Worm (Caenorhabditis elegans) whole organism, L1 larva: ENCODE results near the gene str-244.

Source experiments
- ama-1 ChIP-seq: fragments of 150-350 bp; optimal IDR thresholded peaks from 2 replicates; lab custom pipeline; 2014
- ceh-88 ChIP-seq: fragments of 200-800 bp; sonication (Bioruptor generic); IDR thresholded peaks from 2 replicates; pipeline ENCODE4 v1.3.6; 2022; ENCODE audit warnings: missing genetic modification characterization, missing compliant biosample characterization
- ceh-90 ChIP-seq: sonication (generic microtip); optimal IDR thresholded peaks from 2 replicates; lab custom pipeline; 2016; ENCODE audit warnings: missing genetic modification characterization, missing compliant biosample characterization
- egl-27 ChIP-seq, 2 experiments: fragments of 150-350 bp in 1 of 2; sonication (generic microtip); optimal IDR thresholded peaks; 3 replicates each; lab custom pipeline; 2017 to 2018; ENCODE audit warnings: missing biosample characterization in 2 of 2, missing genetic modification characterization in 2 of 2, missing genetic modification reagents in 2 of 2
- elt-2 ChIP-seq: sonication (generic microtip); optimal IDR thresholded peaks from 2 replicates; lab custom pipeline; 2016; ENCODE audit warnings: missing genetic modification characterization, mild to moderate bottlenecking, inconsistent platforms, missing compliant biosample characterization, missing genetic modification reagents
- fkh-8 ChIP-seq: sonication (generic microtip); optimal IDR thresholded peaks from 2 replicates; lab custom pipeline; 2016; ENCODE audit warnings: mild to moderate bottlenecking, missing genetic modification characterization, missing compliant biosample characterization
- jun-1 ChIP-seq: fragments of 150-350 bp; optimal IDR thresholded peaks from 2 replicates; lab custom pipeline; 2014; ENCODE audit warnings: missing biosample characterization, missing genetic modification reagents, missing genetic modification characterization
- lsy-2 ChIP-seq, 2 experiments: fragments of 150-350 bp; optimal IDR thresholded peaks; 2 replicates each; lab custom pipeline; 2014; ENCODE audit warnings: missing biosample characterization in 2 of 2, missing genetic modification characterization in 2 of 2
- mep-1 ChIP-seq: fragments of 150-350 bp; optimal IDR thresholded peaks from 2 replicates; lab custom pipeline; 2014; ENCODE audit warnings: missing biosample characterization, missing genetic modification characterization
- snpc-4 ChIP-seq: fragments of 150-350 bp; optimal IDR thresholded peaks from 2 replicates; lab custom pipeline; 2014; ENCODE audit warnings: missing biosample characterization, missing genetic modification characterization
- tbx-2 ChIP-seq: sonication (generic microtip); optimal IDR thresholded peaks from 2 replicates; lab custom pipeline; 2016; ENCODE audit warnings: missing genetic modification characterization, missing compliant biosample characterization
- unc-98 ChIP-seq: fragments of 200-800 bp; sonication (Bioruptor generic); IDR thresholded peaks from 2 replicates; pipeline ENCODE4 v1.3.6; 2022; ENCODE audit warnings: missing genetic modification characterization, missing compliant biosample characterization
- ztf-11 ChIP-seq, 2 experiments: sonication (generic microtip); optimal IDR thresholded peaks; 2 replicates each; lab custom pipeline; 2016 to 2017; ENCODE audit warnings: missing genetic modification characterization in 2 of 2, missing biosample characterization in 1 of 2, missing compliant biosample characterization in 1 of 2
- ztf-4 ChIP-seq: fragments of 150-350 bp; optimal IDR thresholded peaks from 2 replicates; lab custom pipeline; 2014; ENCODE audit warnings: missing biosample characterization, missing genetic modification characterization

ce11 chrV:3044837-3045236 is 14.1 kb downstream of the str-244 start, which contains the start of gene F59D6.1:
- TF ChIP-seq jun-1 (tag; lab: Kevin White, UChicago) (no peak), ceh-88 (GFP tag; lab: Robert Waterston, UW) (no peak), mep-1 (tag; lab: Kevin White, UChicago) (no peak), snpc-4 (tag; lab: Kevin White, UChicago) (no peak), unc-98 (GFP tag; lab: Robert Waterston, UW) (no peak), egl-27 (tag; optimal IDR thresholded peaks at IDR 0.05; lab: Kevin White, UChicago) (no peak), ceh-90 (no peak), ama-1 (lab: Kevin White, UChicago) (no peak), fkh-8 (no peak), lsy-2 (tag; optimal IDR thresholded peaks at IDR 0.05; lab: Kevin White, UChicago) (no peak), ztf-4 (tag; lab: Kevin White, UChicago) (no peak), ztf-11 (tag; optimal IDR thresholded peaks at IDR 0.05; lab: Kevin White, UChicago) (no peak), tbx-2 (tag; lab: Kevin White, UChicago) (no peak), elt-2 (tag; lab: Kevin White, UChicago) (no peak)
